Worm (Caenorhabditis elegans) whole organism, young adult: Measurements from ENCODE around the gene B0507.4.

Experiments used
- athp-1 ChIP-seq: sonication (generic microtip); optimal IDR thresholded peaks from 2 replicates; lab custom pipeline; 2017; ENCODE audit warnings: mild to moderate bottlenecking, missing genetic modification characterization, missing compliant biosample characterization
- rcor-1 ChIP-seq: fragments of 200-800 bp; sonication (Bioruptor generic); IDR thresholded peaks from 2 replicates; pipeline ENCODE4 v1.3.6; 2022; ENCODE audit warnings: missing genetic modification reagents, missing genetic modification characterization, missing compliant biosample characterization

ce11 chrV:8760416-8760815 is 5.6 kb downstream of the B0507.4 start, which contains the start of gene ddn-1:
- TF ChIP-seq rcor-1 (GFP tag; lab: Robert Waterston, UW): no peak
- TF ChIP-seq athp-1: no peak
